Worm (Caenorhabditis elegans): Measurements from ENCODE around the gene K02D3.1.

DNA sequence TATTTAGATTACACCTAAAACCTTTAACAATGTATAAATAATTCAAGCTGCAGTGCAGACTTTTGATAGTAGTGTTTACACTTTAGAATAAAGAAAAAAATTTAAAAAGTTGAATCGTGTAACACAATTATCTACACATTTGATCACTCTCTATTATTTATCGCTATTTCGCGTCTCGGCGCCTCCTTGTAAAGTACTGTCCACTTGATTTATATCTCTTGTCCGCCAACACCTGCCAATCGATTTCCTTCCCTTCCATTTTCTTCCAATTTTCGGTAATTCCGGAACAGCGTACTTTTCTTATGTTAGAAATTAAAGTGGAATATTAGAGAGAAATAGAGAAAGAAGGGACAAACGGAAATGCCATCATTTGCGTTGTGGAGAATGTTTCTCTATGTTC lies 38.9 kb downstream of the K02D3.1 start:
- no peak for TF ChIP-seq nfya-1 (tag; optimal IDR thresholded peaks at IDR 0.05; ENCODE audit: insufficient read depth)
- TF ChIP-seq tbx-2 (tag; optimal IDR thresholded peaks at IDR 0.05): no peak

All from whole organism, L3 larva.